Worm (Caenorhabditis elegans) whole organism, mixed stage, embryonic: Measurements from ENCODE around the gene rsp-3.

ENCODE experiments used
- M03D4.4 ChIP-seq: sonication (generic microtip); optimal IDR thresholded peaks from 2 replicates; lab custom pipeline; 2017; ENCODE audit warnings: mild to moderate bottlenecking, missing genetic modification characterization, missing compliant biosample characterization
- bed-3 ChIP-seq: fragments of 200-800 bp; sonication (Bioruptor generic); optimal IDR thresholded peaks from 3 replicates; lab custom pipeline; 2018; ENCODE audit warnings: mild to moderate bottlenecking, missing genetic modification characterization, moderate library complexity, missing compliant biosample characterization
- blmp-1 ChIP-seq: fragments of 150-350 bp; optimal IDR thresholded peaks from 2 replicates; lab custom pipeline; 2014; ENCODE audit warnings: missing biosample characterization, missing genetic modification characterization
- ceh-39 ChIP-seq: fragments of 150-350 bp; optimal IDR thresholded peaks from 2 replicates; lab custom pipeline; 2014; ENCODE audit warnings: missing biosample characterization, missing genetic modification characterization
- ceh-43 ChIP-seq: fragments of 200-800 bp; sonication (Bioruptor generic); optimal IDR thresholded peaks from 2 replicates; lab custom pipeline; 2018; ENCODE audit warnings: mild to moderate bottlenecking, missing genetic modification characterization, moderate library complexity, missing compliant biosample characterization
- ceh-83 ChIP-seq: fragments of 200-800 bp; sonication (Bioruptor generic); optimal IDR thresholded peaks from 2 replicates; lab custom pipeline; 2018; ENCODE audit warnings: mild to moderate bottlenecking, missing genetic modification characterization, missing compliant biosample characterization
- ces-1 ChIP-seq: fragments of 150-350 bp; optimal IDR thresholded peaks from 2 replicates; lab custom pipeline; 2014; ENCODE audit warnings: missing biosample characterization, missing genetic modification reagents, missing genetic modification characterization
- cnd-1 ChIP-seq: fragments of 200-800 bp; sonication (Bioruptor generic); optimal IDR thresholded peaks from 2 replicates; lab custom pipeline; 2018; ENCODE audit warnings: mild to moderate bottlenecking, missing genetic modification characterization, missing compliant biosample characterization
- drap-1 ChIP-seq: fragments of 200-800 bp; sonication (Bioruptor generic); optimal IDR thresholded peaks from 3 replicates; lab custom pipeline; 2018; ENCODE audit warnings: mild to moderate bottlenecking, missing genetic modification characterization, missing compliant biosample characterization
- elt-1 ChIP-seq: sonication (generic microtip); optimal IDR thresholded peaks from 2 replicates; lab custom pipeline; 2017; ENCODE audit warnings: missing genetic modification characterization, mild to moderate bottlenecking, missing compliant biosample characterization, antibody characterized with exemption, moderate library complexity, borderline replicate concordance; ENCODE audit not compliant: insufficient read depth
- elt-3 ChIP-seq: fragments of 150-350 bp; optimal IDR thresholded peaks from 2 replicates; lab custom pipeline; 2014; ENCODE audit warnings: missing biosample characterization, missing genetic modification characterization
- ham-2 ChIP-seq: fragments of 200-800 bp; sonication (Bioruptor generic); optimal IDR thresholded peaks from 2 replicates; lab custom pipeline; 2018; ENCODE audit warnings: mild to moderate bottlenecking, missing genetic modification characterization, missing compliant biosample characterization
- lin-13 ChIP-seq: fragments of 150-350 bp; optimal IDR thresholded peaks from 2 replicates; lab custom pipeline; 2014; ENCODE audit warnings: missing biosample characterization, missing genetic modification characterization
- lin-32 ChIP-seq: fragments of 200-800 bp; sonication (Bioruptor generic); optimal IDR thresholded peaks from 2 replicates; lab custom pipeline; 2018; ENCODE audit warnings: mild to moderate bottlenecking, missing genetic modification characterization, missing compliant biosample characterization
- lsy-2 ChIP-seq: fragments of 150-350 bp; optimal IDR thresholded peaks from 2 replicates; lab custom pipeline; 2014; ENCODE audit warnings: missing biosample characterization, missing genetic modification characterization
- mab-5 ChIP-seq: fragments of 150-350 bp; optimal IDR thresholded peaks from 2 replicates; lab custom pipeline; 2014; ENCODE audit warnings: missing biosample characterization, missing genetic modification characterization
- mls-2 ChIP-seq: sonication (generic microtip); optimal IDR thresholded peaks from 2 replicates; lab custom pipeline; 2016; ENCODE audit warnings: mild to moderate bottlenecking, missing genetic modification characterization, moderate library complexity, missing compliant biosample characterization
- nhr-12 ChIP-seq: fragments of 150-350 bp; optimal IDR thresholded peaks from 2 replicates; lab custom pipeline; 2014; ENCODE audit warnings: missing biosample characterization, missing genetic modification characterization
- nhr-2 ChIP-seq: fragments of 150-350 bp; optimal IDR thresholded peaks from 2 replicates; lab custom pipeline; 2014; ENCODE audit warnings: missing biosample characterization, missing genetic modification characterization
- nhr-237 ChIP-seq: fragments of 150-350 bp; optimal IDR thresholded peaks from 2 replicates; lab custom pipeline; 2014; ENCODE audit warnings: missing biosample characterization, missing genetic modification characterization
- nhr-28 ChIP-seq: fragments of 150-350 bp; optimal IDR thresholded peaks from 2 replicates; lab custom pipeline; 2014; ENCODE audit warnings: missing biosample characterization, missing genetic modification characterization
- nhr-76 ChIP-seq: sonication (generic microtip); optimal IDR thresholded peaks from 2 replicates; lab custom pipeline; 2017; ENCODE audit warnings: missing biosample characterization, missing genetic modification characterization
- pha-4 ChIP-seq: fragments of 150-350 bp; optimal IDR thresholded peaks from 2 replicates; lab custom pipeline; 2018; ENCODE audit warnings: missing biosample characterization, missing genetic modification reagents, missing genetic modification characterization
- sem-2 ChIP-seq: fragments of 200-800 bp; sonication (Bioruptor generic); optimal IDR thresholded peaks from 2 replicates; lab custom pipeline; 2018; ENCODE audit warnings: mild to moderate bottlenecking, missing genetic modification characterization, missing compliant biosample characterization
- snpc-4 ChIP-seq: fragments of 150-350 bp; optimal IDR thresholded peaks from 2 replicates; lab custom pipeline; 2014; ENCODE audit warnings: missing biosample characterization, missing genetic modification characterization
- sptf-1 ChIP-seq: sonication (generic microtip); optimal IDR thresholded peaks from 2 replicates; lab custom pipeline; 2017; ENCODE audit warnings: mild to moderate bottlenecking, missing genetic modification characterization, moderate library complexity, missing compliant biosample characterization
- tbx-8 ChIP-seq: fragments of 200-800 bp; sonication (Bioruptor generic); optimal IDR thresholded peaks from 2 replicates; lab custom pipeline; 2018; ENCODE audit warnings: mild to moderate bottlenecking, missing genetic modification characterization, moderate library complexity, missing compliant biosample characterization
- unc-120 ChIP-seq: sonication (generic microtip); optimal IDR thresholded peaks from 2 replicates; lab custom pipeline; 2017; ENCODE audit warnings: missing genetic modification characterization, missing compliant biosample characterization; ENCODE audit not compliant: poor library complexity, severe bottlenecking
- unc-39 ChIP-seq: fragments of 150-350 bp; optimal IDR thresholded peaks from 2 replicates; lab custom pipeline; 2014; ENCODE audit warnings: missing biosample characterization, missing genetic modification characterization
- ztf-11 ChIP-seq: fragments of 150-350 bp; optimal IDR thresholded peaks from 2 replicates; lab custom pipeline; 2014; ENCODE audit warnings: missing biosample characterization, missing genetic modification characterization

rsp-3 gene

DNA sequence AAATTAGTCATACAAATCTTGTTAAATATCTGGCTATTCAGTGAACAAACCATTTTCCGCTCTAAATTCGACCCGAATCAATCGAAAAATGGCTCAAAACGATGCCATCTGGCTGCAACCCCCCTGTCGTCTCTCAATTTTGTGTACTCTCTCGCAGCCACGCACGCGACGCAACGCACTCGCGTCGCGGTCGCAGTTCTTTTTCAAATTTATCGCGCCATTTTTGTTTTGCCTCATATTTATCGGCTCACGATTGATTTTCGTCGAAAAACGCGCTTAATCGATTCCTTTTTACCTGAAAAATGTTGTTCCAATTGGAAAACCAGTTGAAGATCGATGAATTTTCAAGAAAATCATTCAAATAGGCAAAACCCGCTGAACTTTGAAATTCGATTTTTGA is 26.1 kb upstream of the rsp-3 start:
- TF ChIP-seq ham-2 (GFP tag; lab: Kevin White, UChicago) (no peak), tbx-8 (GFP tag; lab: Kevin White, UChicago) (no peak), ceh-39 (peak; percentile 65), ceh-83 (peak; percentile 54), nhr-76 (tag; lab: Kevin White, UChicago) (no peak), elt-1 (tag; lab: Kevin White, UChicago) (no peak), cnd-1 (tag; lab: Kevin White, UChicago) (peak; percentile 51), ztf-11 (tag; lab: Kevin White, UChicago) (no peak), elt-3 (tag; lab: Kevin White, UChicago) (no peak), snpc-4 (no peak), sptf-1 (tag; lab: Kevin White, UChicago) (no peak), lin-13 (tag; lab: Kevin White, UChicago) (no peak), lin-32 (peak; percentile 77)

DNA sequence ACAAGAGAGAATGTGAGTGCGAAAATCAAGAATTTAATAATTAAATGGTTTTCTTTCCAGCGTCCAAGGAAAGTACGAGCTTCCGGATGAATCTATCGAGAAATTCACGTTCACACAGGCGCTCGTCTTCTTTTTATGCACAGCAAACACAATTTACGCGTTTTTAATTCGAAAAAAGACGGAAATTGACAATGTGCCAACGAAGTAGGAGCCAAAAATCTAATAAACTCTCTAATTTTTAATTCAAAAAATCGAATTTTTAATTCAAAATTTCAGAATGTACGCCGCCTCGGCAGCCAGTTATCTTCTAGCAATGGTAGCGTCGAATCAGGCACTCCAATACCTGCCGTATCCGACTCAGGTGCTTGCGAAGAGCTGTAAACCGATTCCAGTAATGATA is 24.0 kb upstream of the rsp-3 start:
- TF ChIP-seq ceh-39 (no peak), blmp-1 (tag; lab: Kevin White, UChicago) (no peak), elt-3 (tag; lab: Kevin White, UChicago) (no peak), ceh-43 (no peak), nhr-76 (tag; lab: Kevin White, UChicago) (no peak), bed-3 (GFP tag; lab: Kevin White, UChicago) (no peak), lin-13 (tag; lab: Kevin White, UChicago) (no peak), M03D4.4 (tag; lab: Kevin White, UChicago) (no peak), nhr-2 (no peak), pha-4 (tag; lab: Kevin White, UChicago) (no peak), tbx-8 (GFP tag; lab: Kevin White, UChicago) (no peak)

DNA sequence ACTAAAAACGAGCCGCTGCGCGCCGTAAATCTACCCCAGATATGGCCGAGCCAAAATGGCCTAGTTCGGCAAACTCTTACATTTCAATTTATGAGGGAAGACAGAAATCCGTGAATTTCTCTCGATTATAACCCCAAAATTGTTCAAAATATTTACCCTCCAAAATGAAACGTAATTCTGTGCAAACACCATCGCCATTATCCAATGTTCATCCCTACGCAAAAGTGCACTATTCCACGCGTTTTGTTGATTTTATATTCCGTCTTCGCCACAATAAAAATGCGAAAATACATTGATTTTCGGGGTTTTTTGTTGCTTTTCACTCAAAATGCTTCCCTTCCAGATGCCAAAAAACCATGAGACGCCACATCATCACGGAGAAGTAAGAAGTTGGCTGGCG is 23.5 kb upstream of the rsp-3 start, which contains the start of gene hut-1:
Gene hut-1, plus strand, starts transcription at position 344 of the 400 bp plus-strand sequence.
- peak; percentile 25 for TF ChIP-seq lsy-2
- TF ChIP-seq nhr-237 (tag; lab: Kevin White, UChicago) = peak; percentile 14
- no peak for TF ChIP-seq ceh-83
- no peak for TF ChIP-seq ham-2 (GFP tag; lab: Kevin White, UChicago)
- peak; percentile 66 for TF ChIP-seq lin-13 (tag; lab: Kevin White, UChicago)
- TF ChIP-seq drap-1 = no peak
- no peak for TF ChIP-seq M03D4.4 (tag; lab: Kevin White, UChicago)
- TF ChIP-seq pha-4 (tag; lab: Kevin White, UChicago) = peak; percentile 46
- peak; percentile 84 for TF ChIP-seq ces-1 (GFP tag; lab: Kevin White, UChicago)

DNA sequence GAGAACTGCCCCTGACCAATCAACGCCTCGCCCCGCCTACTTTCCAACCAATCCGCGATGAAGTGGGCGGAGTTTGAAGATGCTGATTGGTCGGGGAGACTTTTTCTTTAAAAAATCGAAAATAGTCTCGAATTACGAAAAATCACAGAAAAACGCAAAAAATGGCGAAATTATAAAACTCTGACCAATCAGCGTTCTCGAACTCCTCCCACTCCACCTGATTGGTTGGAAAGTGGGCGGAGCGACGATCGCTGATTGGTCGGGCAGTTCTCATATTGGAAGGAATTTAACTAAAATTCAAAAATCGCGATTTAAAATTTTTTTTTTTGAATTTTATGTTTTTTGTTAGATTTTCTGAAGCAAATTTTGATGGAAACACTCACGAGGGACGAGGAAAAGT is 15.5 kb upstream of the rsp-3 start:
- no peak for TF ChIP-seq unc-120 (tag; lab: Kevin White, UChicago)
- no peak for TF ChIP-seq nhr-12 (tag; lab: Kevin White, UChicago)
- TF ChIP-seq cnd-1 (tag; lab: Kevin White, UChicago) = no peak

DNA sequence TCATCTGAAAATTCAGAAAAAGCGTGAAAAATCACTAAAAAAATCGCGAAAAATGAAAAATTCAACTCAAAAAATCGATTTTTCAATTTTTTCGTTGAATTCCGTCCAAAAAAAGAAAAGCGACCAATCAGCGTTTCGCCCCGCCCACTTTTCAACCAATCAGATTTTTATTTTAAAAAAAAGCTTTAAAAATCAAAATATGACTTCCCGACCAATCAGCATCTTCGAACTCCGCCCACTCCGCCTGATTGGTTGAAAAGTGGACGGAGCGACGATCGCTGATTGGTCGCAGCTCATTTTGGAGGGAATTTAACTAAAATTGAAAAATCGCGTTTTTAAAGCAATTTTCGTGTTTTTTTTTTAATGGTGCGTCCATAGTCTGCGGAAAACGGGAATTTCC is 14.7 kb upstream of the rsp-3 start:
- TF ChIP-seq nhr-2 (no peak), unc-120 (tag; lab: Kevin White, UChicago) (no peak), drap-1 (no peak), sptf-1 (tag; lab: Kevin White, UChicago) (no peak), cnd-1 (tag; lab: Kevin White, UChicago) (no peak), unc-39 (no peak)

DNA sequence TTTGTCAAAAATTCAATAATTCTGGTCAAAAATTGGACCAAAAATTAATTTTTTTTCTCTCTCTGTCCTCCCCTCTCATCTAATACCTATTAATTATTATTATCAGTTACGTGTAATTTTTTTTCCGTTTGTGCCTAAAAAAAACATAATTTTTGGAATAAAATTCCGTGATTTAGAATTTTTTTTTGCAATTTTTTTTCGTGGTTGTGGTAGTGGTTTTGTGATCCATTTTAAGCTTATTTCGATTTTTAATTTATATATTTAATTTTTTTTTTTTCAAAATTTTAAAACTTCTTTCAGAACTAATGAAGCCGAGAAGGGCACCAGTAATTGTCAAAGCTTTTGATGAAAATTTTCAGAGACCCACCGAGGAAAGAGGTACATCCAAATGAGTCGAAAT is 11.5 kb upstream of the rsp-3 start, which contains the start of gene sas-1:
Gene sas-1, plus strand, starts transcription at position 301 of the 400 bp plus-strand sequence.
- TF ChIP-seq nhr-28 (tag; lab: Kevin White, UChicago) (no peak), mab-5 (tag; lab: Kevin White, UChicago) (no peak), mls-2 (tag; lab: Kevin White, UChicago) (no peak), blmp-1 (tag; lab: Kevin White, UChicago) (no peak), sem-2 (no peak), pha-4 (tag; lab: Kevin White, UChicago) (no peak)
